Fruit fly (Drosophila melanogaster): ENCODE measurements around the gene Culd.

Culd gene

DNA sequence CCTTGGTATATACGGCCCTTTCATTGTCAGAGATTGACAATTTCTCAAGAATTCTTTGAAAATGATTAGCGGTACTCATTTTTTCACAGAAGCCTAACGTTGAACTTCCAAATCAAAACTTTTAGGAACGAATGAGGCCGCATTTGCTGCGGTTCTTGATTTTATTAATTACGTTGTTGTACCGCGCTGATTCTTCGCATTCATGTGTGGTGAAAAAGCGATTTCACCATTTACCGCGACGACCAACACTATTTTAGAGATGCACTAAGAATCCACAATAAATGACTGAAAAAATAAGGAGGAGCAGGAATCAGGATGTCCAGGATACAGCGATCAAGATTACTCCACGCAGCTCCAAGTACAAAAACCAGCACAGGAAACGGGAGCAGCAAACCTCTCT lies 52.2 kb downstream of the Culd start, which contains the start of the genes CG7194 and Sbp2 (continued):
- TF ChIP-seq CG34224 (GFP tag; IDR thresholded peaks at IDR 0.05; ENCODE audit: partially characterized antibody) = 0 out of 3 replicates have a peak, but pooled peaks have one; percentile 29
- TF ChIP-seq CG1832 (GFP tag; optimal IDR thresholded peaks at IDR 0.05) = no peak
- peak; percentile 20 for TF ChIP-seq CG4617 (GFP tag; optimal IDR thresholded peaks at IDR 0.05; ENCODE audit: borderline replicate concordance)
- no peak for TF ChIP-seq kni (GFP tag; optimal IDR thresholded peaks at IDR 0.05)
- TF ChIP-seq peb (GFP tag; IDR thresholded peaks at IDR 0.05) = no peak
- TF ChIP-seq D (optimal IDR thresholded peaks at IDR 0.05) = no peak
- no peak for TF ChIP-seq D (GFP tag; optimal IDR thresholded peaks at IDR 0.05)
- TF ChIP-seq Sox100B (GFP tag; optimal IDR thresholded peaks at IDR 0.05) = no peak
- TF ChIP-seq eyg (GFP tag; optimal IDR thresholded peaks at IDR 0.05) = no peak
- no peak for TF ChIP-seq MTF-1 (GFP tag; optimal IDR thresholded peaks at IDR 0.05; ENCODE audit: borderline replicate concordance)
- TF ChIP-seq pzg (GFP tag; optimal IDR thresholded peaks at IDR 0.05) = peak; percentile 28
- 0 out of 2 replicates have a peak, but pooled peaks have one; percentile 12 for TF ChIP-seq slbo (GFP tag; IDR thresholded peaks at IDR 0.05)
- no peak for TF ChIP-seq Tbp (GFP tag; optimal IDR thresholded peaks at IDR 0.05)
- peak; percentile 23 for TF ChIP-seq zfh2 (GFP tag; optimal IDR thresholded peaks at IDR 0.05)
- no peak for TF ChIP-seq inv (GFP tag; IDR thresholded peaks at IDR 0.05; ENCODE audit: partially characterized antibody)
- TF ChIP-seq pan (optimal IDR thresholded peaks at IDR 0.05) = no peak
- peak in 1 of 2 experiments; percentile 15 for TF ChIP-seq pan (GFP tag; optimal IDR thresholded peaks at IDR 0.05 in 1 of 2, IDR thresholded peaks at IDR 0.05 in 1 of 2)
- no peak for TF ChIP-seq Rx (GFP tag; IDR thresholded peaks at IDR 0.05)
- TF ChIP-seq BEAF-32 (GFP tag; optimal IDR thresholded peaks at IDR 0.05) = peak; percentile 32
- peak; percentile 17 for TF ChIP-seq CG2116 (GFP tag; optimal IDR thresholded peaks at IDR 0.05)
- TF ChIP-seq bcd (GFP tag; optimal IDR thresholded peaks at IDR 0.05) = no peak
- no peak for TF ChIP-seq CG34376 (GFP tag; optimal IDR thresholded peaks at IDR 0.05)
- no peak for TF ChIP-seq CG15601 (tag; optimal IDR thresholded peaks at IDR 0.05)
- peak; percentile 18 for TF ChIP-seq CG2120 (GFP tag; optimal IDR thresholded peaks at IDR 0.05)
- TF ChIP-seq dati (GFP tag; IDR thresholded peaks at IDR 0.05) = no peak
- no peak for TF ChIP-seq sisA (GFP tag; IDR thresholded peaks at IDR 0.05)
- TF ChIP-seq Atf-2 (GFP tag; optimal IDR thresholded peaks at IDR 0.05) = no peak
- TF ChIP-seq Dip2 (GFP tag; IDR thresholded peaks at IDR 0.05) = no peak
- TF ChIP-seq zen2 (GFP tag; IDR thresholded peaks at IDR 0.05; ENCODE audit: partially characterized antibody) = no peak
- TF ChIP-seq ab (GFP tag; optimal IDR thresholded peaks at IDR 0.05) = no peak
- TF ChIP-seq CG10431 (GFP tag; optimal IDR thresholded peaks at IDR 0.05) = no peak
- no peak for TF ChIP-seq crc (GFP tag; optimal IDR thresholded peaks at IDR 0.05)
- TF ChIP-seq CG1603 (tag; optimal IDR thresholded peaks at IDR 0.05) = no peak
- TF ChIP-seq insv (GFP tag; optimal IDR thresholded peaks at IDR 0.05) = no peak
- TF ChIP-seq lola (GFP tag; optimal IDR thresholded peaks at IDR 0.05) = no peak
- TF ChIP-seq Hand (GFP tag; optimal IDR thresholded peaks at IDR 0.05) = no peak
- no peak for TF ChIP-seq wek (GFP tag; optimal IDR thresholded peaks at IDR 0.05)
- TF ChIP-seq H2.0 (GFP tag; IDR thresholded peaks at IDR 0.05) = no peak
- TF ChIP-seq Gug (GFP tag; IDR thresholded peaks at IDR 0.05) = no peak
- TF ChIP-seq CG4424 (GFP tag; optimal IDR thresholded peaks at IDR 0.05) = no peak
- TF ChIP-seq Scr (GFP tag; IDR thresholded peaks at IDR 0.05; ENCODE audit: partially characterized antibody) = peak; percentile 10; the same call in 1 of the 2 replicates
- peak; percentile 7; the same call in 1 of the 2 replicates for TF ChIP-seq bbx (GFP tag; IDR thresholded peaks at IDR 0.05; ENCODE audit: partially characterized antibody)
- TF ChIP-seq CG13775 (GFP tag; optimal IDR thresholded peaks at IDR 0.05) = no peak
- TF ChIP-seq run (tag; optimal IDR thresholded peaks at IDR 0.05) = no peak
- no peak for TF ChIP-seq usp (GFP tag; optimal IDR thresholded peaks at IDR 0.05)
- no peak for TF ChIP-seq Atf3 (GFP tag; optimal IDR thresholded peaks at IDR 0.05)
- TF ChIP-seq CG10654 (GFP tag; optimal IDR thresholded peaks at IDR 0.05) = no peak
- TF ChIP-seq E2f1 (GFP tag; IDR thresholded peaks at IDR 0.05) = no peak
- TF ChIP-seq CTCF (GFP tag; optimal IDR thresholded peaks at IDR 0.05) = peak; percentile 47
- no peak for TF ChIP-seq CG3281 (GFP tag; optimal IDR thresholded peaks at IDR 0.05)
- TF ChIP-seq CG13287 (GFP tag; IDR thresholded peaks at IDR 0.05; ENCODE audit: partially characterized antibody) = 0 out of 2 replicates have a peak, but pooled peaks have one; percentile 17
- TF ChIP-seq E2f2 (GFP tag; IDR thresholded peaks at IDR 0.05) = peak; percentile 69

All from whole organism, embryonic.